Worm (Caenorhabditis elegans) whole organism, L2 larva: ENCODE data around the gene clec-186.

Experiments
- Y55F3AM.14 ChIP-seq: fragments of 200-800 bp; sonication (Bioruptor generic); optimal IDR thresholded peaks from 2 replicates; lab custom pipeline; 2018; ENCODE audit warnings: mild to moderate bottlenecking, missing genetic modification characterization, missing compliant biosample characterization
- ZK546.5 ChIP-seq: sonication (generic microtip); optimal IDR thresholded peaks from 2 replicates; lab custom pipeline; 2017; ENCODE audit warnings: missing biosample characterization, missing genetic modification characterization
- alr-1 ChIP-seq: fragments of 150-350 bp; optimal IDR thresholded peaks from 2 replicates; lab custom pipeline; 2014; ENCODE audit warnings: missing biosample characterization, missing genetic modification characterization
- aly-2 ChIP-seq: fragments of 150-350 bp; optimal IDR thresholded peaks from 2 replicates; lab custom pipeline; 2014; ENCODE audit warnings: missing biosample characterization, missing genetic modification characterization
- ama-1 ChIP-seq: fragments of 150-350 bp; optimal IDR thresholded peaks from 2 replicates; lab custom pipeline; 2018; ENCODE audit warnings: inconsistent platforms
- blmp-1 ChIP-seq: sonication (generic microtip); optimal IDR thresholded peaks from 2 replicates; lab custom pipeline; 2017; ENCODE audit warnings: missing genetic modification characterization, mild to moderate bottlenecking, missing compliant biosample characterization, antibody characterized with exemption, moderate library complexity; ENCODE audit not compliant: insufficient read depth
- ceh-82 ChIP-seq: fragments of 150-350 bp; optimal IDR thresholded peaks from 2 replicates; lab custom pipeline; 2014; ENCODE audit warnings: missing biosample characterization, missing genetic modification characterization
- crh-2 ChIP-seq: sonication (generic microtip); optimal IDR thresholded peaks from 2 replicates; lab custom pipeline; 2017; ENCODE audit warnings: missing biosample characterization, missing genetic modification characterization
- dmd-4 ChIP-seq: sonication (generic microtip); optimal IDR thresholded peaks from 2 replicates; lab custom pipeline; 2017; ENCODE audit warnings: missing biosample characterization, missing genetic modification characterization
- egl-27 ChIP-seq: sonication (generic microtip); optimal IDR thresholded peaks from 3 replicates; lab custom pipeline; 2017; ENCODE audit warnings: missing biosample characterization, missing genetic modification reagents, missing genetic modification characterization
- elt-3 ChIP-seq: sonication (generic microtip); optimal IDR thresholded peaks from 2 replicates; lab custom pipeline; 2017; ENCODE audit warnings: missing biosample characterization, missing genetic modification characterization
- fos-1 ChIP-seq: fragments of 150-350 bp; optimal IDR thresholded peaks from 2 replicates; lab custom pipeline; 2014; ENCODE audit warnings: missing biosample characterization, missing genetic modification characterization
- gmeb-1 ChIP-seq: fragments of 150-350 bp; optimal IDR thresholded peaks from 2 replicates; lab custom pipeline; 2014; ENCODE audit warnings: missing biosample characterization, missing genetic modification characterization
- lin-11 ChIP-seq: fragments of 150-350 bp; sonication (generic microtip); optimal IDR thresholded peaks from 2 replicates; lab custom pipeline; 2014; ENCODE audit warnings: missing biosample characterization, missing genetic modification characterization, inconsistent platforms, mixed read lengths
- lin-13 ChIP-seq: fragments of 150-350 bp; optimal IDR thresholded peaks from 2 replicates; lab custom pipeline; 2014; ENCODE audit warnings: missing biosample characterization, missing genetic modification reagents, missing genetic modification characterization
- lsy-2 ChIP-seq, 2 experiments: fragments of 150-350 bp in 1 of 2; sonication (generic microtip) in 1 of 2; optimal IDR thresholded peaks; 2 replicates each; lab custom pipeline; 2014 to 2017; ENCODE audit warnings: missing biosample characterization in 2 of 2, missing genetic modification characterization in 2 of 2
- mbf-1 ChIP-seq: sonication (generic microtip); optimal IDR thresholded peaks from 2 replicates; lab custom pipeline; 2017; ENCODE audit warnings: missing biosample characterization, missing genetic modification characterization
- mdl-1 ChIP-seq, 2 experiments: fragments of 150-350 bp in 1 of 2; sonication (generic microtip) in 1 of 2; optimal IDR thresholded peaks; 2 replicates each; lab custom pipeline; 2017; ENCODE audit warnings: missing biosample characterization in 2 of 2, missing genetic modification characterization in 2 of 2
- nhr-10 ChIP-seq: sonication (generic microtip); optimal IDR thresholded peaks from 2 replicates; lab custom pipeline; 2017; ENCODE audit warnings: missing biosample characterization, missing genetic modification characterization
- nhr-11 ChIP-seq: fragments of 150-350 bp; optimal IDR thresholded peaks from 2 replicates; lab custom pipeline; 2014; ENCODE audit warnings: missing biosample characterization, missing genetic modification characterization
- nhr-12 ChIP-seq: fragments of 150-350 bp; optimal IDR thresholded peaks from 2 replicates; lab custom pipeline; 2014; ENCODE audit warnings: missing biosample characterization, missing genetic modification characterization
- nhr-129 ChIP-seq: fragments of 150-350 bp; optimal IDR thresholded peaks from 2 replicates; lab custom pipeline; 2014; ENCODE audit warnings: missing biosample characterization, missing genetic modification characterization
- nhr-21 ChIP-seq: fragments of 150-350 bp; optimal IDR thresholded peaks from 2 replicates; lab custom pipeline; 2014; ENCODE audit warnings: missing biosample characterization, missing genetic modification characterization
- nhr-23 ChIP-seq: fragments of 150-350 bp; optimal IDR thresholded peaks from 2 replicates; lab custom pipeline; 2014; ENCODE audit warnings: missing biosample characterization, missing genetic modification reagents, missing genetic modification characterization
- nhr-237 ChIP-seq: fragments of 150-350 bp; optimal IDR thresholded peaks from 2 replicates; lab custom pipeline; 2014; ENCODE audit warnings: missing biosample characterization, missing genetic modification characterization
- nhr-25 ChIP-seq: fragments of 150-350 bp; sonication (generic microtip); optimal IDR thresholded peaks from 3 replicates; lab custom pipeline; 2014; ENCODE audit warnings: missing biosample characterization, missing genetic modification characterization
- nhr-6 ChIP-seq: fragments of 150-350 bp; optimal IDR thresholded peaks from 2 replicates; lab custom pipeline; 2014; ENCODE audit warnings: missing biosample characterization, missing genetic modification characterization
- nhr-77 ChIP-seq: fragments of 150-350 bp; optimal IDR thresholded peaks from 2 replicates; lab custom pipeline; 2014; ENCODE audit warnings: missing biosample characterization, missing genetic modification characterization
- peb-1 ChIP-seq: fragments of 150-350 bp; optimal IDR thresholded peaks from 2 replicates; lab custom pipeline; 2014; ENCODE audit warnings: missing biosample characterization, missing genetic modification characterization
- sem-4 ChIP-seq: fragments of 150-350 bp; optimal IDR thresholded peaks from 2 replicates; lab custom pipeline; 2014; ENCODE audit warnings: missing biosample characterization, missing genetic modification reagents, missing genetic modification characterization
- sma-9 ChIP-seq, 2 experiments: fragments of 150-350 bp in 1 of 2; sonication (generic microtip) in 1 of 2; optimal IDR thresholded peaks; 2 replicates each; lab custom pipeline; 2014 to 2016; ENCODE audit warnings: missing genetic modification characterization in 2 of 2, mild to moderate bottlenecking in 1 of 2, missing biosample characterization in 1 of 2, missing compliant biosample characterization in 1 of 2, missing genetic modification reagents in 1 of 2, moderate library complexity in 1 of 2
- snpc-4 ChIP-seq: fragments of 150-350 bp; optimal IDR thresholded peaks from 2 replicates; lab custom pipeline; 2014; ENCODE audit warnings: missing biosample characterization, missing genetic modification characterization
- unc-39 ChIP-seq: fragments of 150-350 bp; optimal IDR thresholded peaks from 2 replicates; lab custom pipeline; 2014; ENCODE audit warnings: missing biosample characterization, missing genetic modification characterization
- unc-62 ChIP-seq: fragments of 150-350 bp; optimal IDR thresholded peaks from 2 replicates; lab custom pipeline; 2014; ENCODE audit warnings: missing biosample characterization, missing genetic modification reagents, missing genetic modification characterization
- zag-1 ChIP-seq: fragments of 150-350 bp; optimal IDR thresholded peaks from 2 replicates; lab custom pipeline; 2014; ENCODE audit warnings: missing biosample characterization, missing genetic modification characterization
- ztf-11 ChIP-seq: sonication (generic microtip); optimal IDR thresholded peaks from 2 replicates; lab custom pipeline; 2017; ENCODE audit warnings: missing biosample characterization, missing genetic modification characterization
- ztf-4 ChIP-seq: fragments of 150-350 bp; optimal IDR thresholded peaks from 2 replicates; lab custom pipeline; 2014; ENCODE audit warnings: missing biosample characterization, missing genetic modification characterization

clec-186 gene

DNA sequence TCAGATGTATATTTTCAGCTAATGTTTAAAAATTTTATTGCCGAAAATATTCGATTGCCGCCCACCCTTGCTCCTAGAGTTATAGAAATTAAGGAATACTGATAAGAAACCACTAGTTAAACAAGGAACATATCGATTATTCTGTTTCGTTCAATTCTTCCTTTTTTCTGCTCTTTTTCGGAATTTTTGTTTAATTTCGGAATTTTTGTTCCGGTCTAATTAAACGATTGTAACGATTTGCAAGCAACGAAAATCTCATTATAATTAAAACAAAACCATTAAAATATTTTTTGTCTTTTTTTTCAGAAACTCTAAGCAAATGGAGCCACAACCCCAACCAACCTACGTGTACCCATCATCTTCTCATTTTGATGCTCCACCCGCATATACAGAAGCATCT, 26.3 kb downstream of the clec-186 start, which contains the start of gene K08D8.1:
K08D8.1 (plus strand) TSS at position 301 of the 400 bp plus-strand sequence.
- no peak for TF ChIP-seq peb-1 (tag; lab: Kevin White, UChicago)
- no peak for TF ChIP-seq nhr-21 (tag; lab: Kevin White, UChicago)
- TF ChIP-seq crh-2 (tag; lab: Kevin White, UChicago): no peak
- TF ChIP-seq nhr-23 (tag; lab: Kevin White, UChicago): no peak
- no peak for TF ChIP-seq nhr-25
- no peak for TF ChIP-seq mdl-1 (tag; optimal IDR thresholded peaks at IDR 0.05; lab: Kevin White, UChicago)
- TF ChIP-seq ztf-4 (tag; lab: Kevin White, UChicago): no peak
- no peak for TF ChIP-seq snpc-4 (tag; lab: Kevin White, UChicago)
- TF ChIP-seq nhr-129: no peak
- no peak for TF ChIP-seq aly-2

DNA sequence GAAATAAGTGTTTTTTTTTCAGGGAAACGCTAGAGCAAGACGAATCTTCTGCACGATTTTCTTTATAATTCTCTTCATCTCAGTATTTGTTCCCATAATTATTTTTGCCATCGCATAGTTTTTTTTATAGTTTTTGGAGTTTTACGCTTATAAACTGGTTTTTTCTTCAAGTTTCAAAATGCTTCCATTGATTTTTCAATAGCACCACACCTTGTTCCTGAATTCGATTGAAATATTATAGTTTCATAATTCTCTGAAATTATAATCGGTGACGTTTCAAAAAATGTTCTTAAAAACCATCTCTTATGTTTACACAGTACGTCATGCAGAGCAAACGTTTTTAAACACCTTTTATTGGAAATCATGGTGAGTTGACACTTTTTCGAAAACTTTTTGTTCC, 27.3 kb downstream of the clec-186 start, which contains the start of gene K08D8.12:
K08D8.12 (plus strand) TSS at position 301 of the 400 bp plus-strand sequence.
- no peak for TF ChIP-seq ZK546.5
- no peak for TF ChIP-seq ceh-82 (tag; lab: Kevin White, UChicago)
- no peak for TF ChIP-seq aly-2
- TF ChIP-seq ama-1 (lab: Kevin White, UChicago): no peak
- no peak for TF ChIP-seq fos-1
- no peak for TF ChIP-seq mbf-1 (tag; lab: Kevin White, UChicago)
- no peak for TF ChIP-seq sem-4 (tag; lab: Kevin White, UChicago)
- TF ChIP-seq nhr-6 (tag; lab: Kevin White, UChicago): no peak
- TF ChIP-seq lsy-2 (tag; optimal IDR thresholded peaks at IDR 0.05; lab: Kevin White, UChicago): no peak
- no peak for TF ChIP-seq nhr-12 (tag; lab: Kevin White, UChicago)
- TF ChIP-seq egl-27 (tag; lab: Kevin White, UChicago): no peak
- TF ChIP-seq dmd-4 (tag; lab: Kevin White, UChicago): no peak
- TF ChIP-seq ztf-11 (tag; lab: Kevin White, UChicago): no peak
- TF ChIP-seq crh-2 (tag; lab: Kevin White, UChicago): no peak
- TF ChIP-seq, all 48 proteins: peak for 0

DNA sequence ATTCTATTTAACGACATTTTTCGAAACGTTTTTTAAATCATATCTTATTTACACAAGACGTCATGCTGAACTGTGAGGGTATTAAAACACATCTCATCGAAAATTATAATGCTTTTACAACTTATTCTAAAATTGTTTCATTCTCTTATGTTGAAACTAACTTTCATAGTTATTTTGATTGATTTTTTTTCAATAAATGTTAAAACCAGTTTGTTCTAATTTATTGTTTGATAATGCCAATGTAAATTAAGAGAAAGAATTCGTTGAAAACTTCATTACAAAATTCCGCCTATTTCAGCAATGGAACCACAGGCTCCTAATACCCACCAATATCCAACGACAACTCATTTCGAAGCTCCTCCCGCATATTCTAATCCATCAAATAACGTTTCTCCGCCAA, 29.1 kb downstream of the clec-186 start, which contains the start of gene K08D8.11:
K08D8.11 (plus strand) TSS at position 301 of the 400 bp plus-strand sequence.
- TF ChIP-seq lin-11 (tag; lab: Kevin White, UChicago): no peak

DNA sequence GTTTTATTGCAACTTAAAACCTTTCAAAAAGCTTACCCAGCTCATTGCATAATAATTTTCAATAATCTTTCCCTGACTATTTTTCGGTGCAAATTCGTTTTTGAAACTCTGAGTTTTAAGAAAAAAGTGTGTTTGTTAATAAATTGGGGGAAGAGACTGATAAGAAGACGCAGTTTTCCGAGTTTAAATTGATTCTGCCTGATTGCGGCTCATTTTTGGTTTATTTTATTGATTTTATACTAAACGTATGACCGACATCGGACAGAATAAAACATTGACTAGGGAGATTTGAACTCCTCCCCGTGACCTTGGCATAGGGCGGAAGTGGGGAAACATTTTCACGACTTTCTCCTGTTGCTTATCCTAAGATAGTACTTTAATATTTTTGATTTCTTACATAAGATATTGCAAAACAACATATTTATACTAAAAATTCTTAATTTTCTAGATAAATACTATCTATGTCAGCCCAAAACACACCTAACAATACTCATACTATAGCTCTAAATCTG, 30.5 kb downstream of the clec-186 start, which contains the start of gene K08D8.7:
K08D8.7 (plus strand) TSS at position 462 of the 512 bp plus-strand sequence.
- TF ChIP-seq fos-1 (peak; percentile 70), nhr-77 (tag; lab: Kevin White, UChicago) (no peak)

DNA sequence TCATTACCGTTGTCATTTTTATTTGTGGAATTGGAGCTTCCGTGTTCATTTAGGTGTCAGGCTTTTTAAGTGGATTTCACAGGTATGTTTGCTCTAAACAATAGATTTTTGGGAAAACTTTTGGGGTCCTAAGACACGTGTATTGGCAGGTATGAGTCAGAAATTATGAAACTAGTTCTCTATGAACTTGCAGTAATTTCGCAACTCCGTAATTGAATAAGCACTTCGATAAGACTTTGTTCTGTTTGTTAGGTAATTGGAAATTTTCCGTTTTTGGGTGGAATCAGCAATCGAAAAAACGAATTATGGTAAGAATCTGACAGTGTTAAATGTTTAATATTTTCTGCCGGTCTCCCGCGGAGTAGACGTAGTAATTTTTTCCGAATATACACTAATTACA, 31.2 kb downstream of the clec-186 start:
- TF ChIP-seq unc-62 (GFP tag; lab: Kevin White, UChicago): no peak
- TF ChIP-seq lin-13 (GFP tag; lab: Kevin White, UChicago): no peak
- TF ChIP-seq mdl-1 (tag; optimal IDR thresholded peaks at IDR 0.05; lab: Kevin White, UChicago): no peak
- TF ChIP-seq blmp-1 (tag; lab: Kevin White, UChicago): no peak
- no peak for TF ChIP-seq zag-1 (tag; lab: Kevin White, UChicago)
- TF ChIP-seq mbf-1 (tag; lab: Kevin White, UChicago): no peak
- no peak for TF ChIP-seq unc-39 (tag; lab: Kevin White, UChicago)
- no peak for TF ChIP-seq nhr-237 (tag; lab: Kevin White, UChicago)
- TF ChIP-seq alr-1 (tag; lab: Kevin White, UChicago): no peak
- TF ChIP-seq gmeb-1: no peak
- no peak for TF ChIP-seq nhr-10 (tag; lab: Kevin White, UChicago)
- no peak for TF ChIP-seq nhr-11 (tag; lab: Kevin White, UChicago)
- TF ChIP-seq elt-3 (tag; lab: Kevin White, UChicago): no peak
- TF ChIP-seq sma-9 (GFP tag; optimal IDR thresholded peaks at IDR 0.05; lab: Kevin White, UChicago): no peak
- TF ChIP-seq sma-9 (tag; optimal IDR thresholded peaks at IDR 0.05; lab: Kevin White, UChicago): no peak
- TF ChIP-seq nhr-12 (tag; lab: Kevin White, UChicago): no peak
- TF ChIP-seq Y55F3AM.14 (GFP tag; lab: Kevin White, UChicago): no peak
- TF ChIP-seq lsy-2 (tag; optimal IDR thresholded peaks at IDR 0.05; lab: Kevin White, UChicago): no peak
